Worm (Caenorhabditis elegans) whole organism, young adult: Measurements from ENCODE around the gene unc-43.
A peak's percentile ranks its signal among the peaks of the same experiment; 100 is the strongest.

Experiments
- B0019.2 ChIP-seq: fragments of 200-800 bp; sonication (Bioruptor generic); conservative IDR thresholded peaks from 2 replicates; pipeline ENCODE4 v1.3.6; 2022; ENCODE audit warnings: missing genetic modification reagents, missing genetic modification characterization, missing compliant biosample characterization
- B0035.1 ChIP-seq: sonication (generic microtip); optimal IDR thresholded peaks from 2 replicates; lab custom pipeline; 2016; ENCODE audit warnings: missing genetic modification characterization, mild to moderate bottlenecking, missing compliant biosample characterization, missing genotype, missing genetic modification reagents
- B0336.3 ChIP-seq: fragments of 200-800 bp; sonication (Bioruptor generic); IDR thresholded peaks from 2 replicates; pipeline ENCODE4 v1.3.6; 2022; ENCODE audit warnings: missing genetic modification characterization, missing compliant biosample characterization
- C06A6.2 ChIP-seq: fragments of 200-800 bp; sonication (Bioruptor generic); conservative IDR thresholded peaks from 2 replicates; pipeline ENCODE4 v1.3.6; 2022; ENCODE audit warnings: missing genetic modification characterization, missing compliant biosample characterization
- F33H1.4 ChIP-seq: fragments of 200-800 bp; sonication (Bioruptor generic); IDR thresholded peaks from 2 replicates; pipeline ENCODE4 v1.3.6; 2022; ENCODE audit warnings: missing genetic modification reagents, missing genetic modification characterization, missing compliant biosample characterization
- K11D2.4 ChIP-seq: fragments of 200-800 bp; sonication (Bioruptor generic); IDR thresholded peaks from 2 replicates; pipeline ENCODE4 v1.3.6; 2022; ENCODE audit warnings: missing genetic modification reagents, missing genetic modification characterization, missing compliant biosample characterization
- T07F8.4 ChIP-seq: sonication (generic microtip); optimal IDR thresholded peaks from 2 replicates; lab custom pipeline; 2016; ENCODE audit warnings: mild to moderate bottlenecking, missing genetic modification characterization, moderate library complexity, missing compliant biosample characterization
- Y56A3A.18 ChIP-seq: fragments of 200-800 bp; sonication (Bioruptor generic); IDR thresholded peaks from 2 replicates; pipeline ENCODE4 v1.3.6; 2022; ENCODE audit warnings: missing genetic modification reagents, missing genetic modification characterization, missing compliant biosample characterization
- Y79H2A.3 ChIP-seq: fragments of 200-800 bp; sonication (Bioruptor generic); conservative IDR thresholded peaks from 2 replicates; pipeline ENCODE4 v1.3.6; 2022; ENCODE audit warnings: missing genetic modification reagents, missing genetic modification characterization, missing compliant biosample characterization
- ama-1 ChIP-seq, 3 experiments: fragments of 150-350 bp in 1 of 3; sonication (generic microtip) in 2 of 3; optimal IDR thresholded peaks; 2 replicates each; lab custom pipeline; 2014 to 2018; ENCODE audit warnings: missing biosample characterization in 2 of 3, missing genetic modification characterization in 2 of 3, missing genetic modification reagents in 2 of 3
- atf-7 ChIP-seq: sonication (generic microtip); optimal IDR thresholded peaks from 2 replicates; lab custom pipeline; 2017; ENCODE audit warnings: mild to moderate bottlenecking, missing genetic modification characterization, missing compliant biosample characterization
- attf-5 ChIP-seq: fragments of 200-800 bp; sonication (Bioruptor generic); optimal IDR thresholded peaks from 2 replicates; lab custom pipeline; 2018; ENCODE audit warnings: mild to moderate bottlenecking, missing genetic modification characterization, missing compliant biosample characterization
- cebp-1 ChIP-seq, 2 experiments: fragments of 200-800 bp in 1 of 2; sonication (Bioruptor generic) in 1 of 2; sonication (generic microtip) in 1 of 2; IDR thresholded peaks in 1 of 2; optimal IDR thresholded peaks in 1 of 2; 2 replicates each; pipeline versions ENCODE4 v1.3.6 to Lab custom; 2017 to 2022; ENCODE audit warnings: missing compliant biosample characterization in 2 of 2, missing genetic modification characterization in 2 of 2, mild to moderate bottlenecking in 1 of 2, missing genetic modification reagents in 1 of 2, moderate library complexity in 1 of 2
- cebp-2 ChIP-seq: fragments of 200-800 bp; sonication (Bioruptor generic); IDR thresholded peaks from 2 replicates; pipeline ENCODE4 v1.3.6; 2022; ENCODE audit warnings: missing genetic modification characterization, missing compliant biosample characterization
- ceh-100 ChIP-seq: fragments of 200-800 bp; sonication (Bioruptor generic); IDR thresholded peaks from 2 replicates; pipeline ENCODE4 v1.3.6; 2022; ENCODE audit warnings: missing genetic modification reagents, missing genetic modification characterization, missing compliant biosample characterization
- ceh-27 ChIP-seq: fragments of 200-800 bp; sonication (Bioruptor generic); optimal IDR thresholded peaks from 2 replicates; lab custom pipeline; 2018; ENCODE audit warnings: mild to moderate bottlenecking, missing genetic modification characterization, moderate library complexity, missing compliant biosample characterization
- chd-7 ChIP-seq: sonication (generic microtip); optimal IDR thresholded peaks from 2 replicates; lab custom pipeline; 2016; ENCODE audit warnings: mild to moderate bottlenecking, missing genetic modification characterization, moderate library complexity, missing compliant biosample characterization
- die-1 ChIP-seq: sonication (generic microtip); optimal IDR thresholded peaks from 2 replicates; lab custom pipeline; 2016; ENCODE audit warnings: missing genotype, mild to moderate bottlenecking, missing genetic modification characterization, missing compliant biosample characterization
- dox-1 ChIP-seq: fragments of 200-800 bp; sonication (Bioruptor generic); IDR thresholded peaks from 2 replicates; pipeline ENCODE4 v1.3.6; 2022; ENCODE audit warnings: missing genetic modification reagents, missing genetic modification characterization, missing compliant biosample characterization
- egl-44 ChIP-seq: fragments of 200-800 bp; sonication (Bioruptor generic); IDR thresholded peaks from 2 replicates; pipeline ENCODE4 v1.3.6; 2022; ENCODE audit warnings: missing genetic modification reagents, missing genetic modification characterization, missing compliant biosample characterization
- egrh-3 ChIP-seq: fragments of 200-800 bp; sonication (Bioruptor generic); IDR thresholded peaks from 2 replicates; pipeline ENCODE4 v1.3.6; 2022; ENCODE audit warnings: missing genetic modification reagents, missing genetic modification characterization, missing compliant biosample characterization
- ets-4 ChIP-seq: fragments of 200-800 bp; sonication (Bioruptor generic); optimal IDR thresholded peaks from 2 replicates; lab custom pipeline; 2018; ENCODE audit warnings: mild to moderate bottlenecking, missing genetic modification characterization, missing compliant biosample characterization
- hmg-20 ChIP-seq: fragments of 200-800 bp; sonication (Bioruptor generic); IDR thresholded peaks from 2 replicates; pipeline ENCODE4 v1.3.6; 2022; ENCODE audit warnings: missing genetic modification reagents, missing genetic modification characterization, missing compliant biosample characterization
- hrde-1 ChIP-seq: sonication (generic microtip); optimal IDR thresholded peaks from 2 replicates; lab custom pipeline; 2016; ENCODE audit warnings: missing genetic modification characterization, mild to moderate bottlenecking, missing compliant biosample characterization, moderate library complexity, missing genotype, missing genetic modification reagents, borderline replicate concordance
- let-526 ChIP-seq: fragments of 200-800 bp; sonication (Bioruptor generic); IDR thresholded peaks from 2 replicates; pipeline ENCODE4 v1.3.6; 2022; ENCODE audit warnings: missing genetic modification reagents, missing genetic modification characterization, missing compliant biosample characterization
- let-607 ChIP-seq, 2 experiments: fragments of 200-800 bp in 1 of 2; sonication (Bioruptor generic) in 1 of 2; sonication (generic microtip) in 1 of 2; optimal IDR thresholded peaks; 2 replicates each; lab custom pipeline; 2016 to 2018; ENCODE audit warnings: mild to moderate bottlenecking in 2 of 2, missing compliant biosample characterization in 2 of 2, missing genetic modification characterization in 2 of 2, moderate library complexity in 2 of 2, missing genotype in 1 of 2
- lin-40 ChIP-seq: sonication (generic microtip); optimal IDR thresholded peaks from 2 replicates; lab custom pipeline; 2016; ENCODE audit warnings: missing genetic modification characterization, mild to moderate bottlenecking, missing compliant biosample characterization, missing genotype, missing genetic modification reagents
- lin-54 ChIP-seq: fragments of 200-800 bp; sonication (Bioruptor generic); optimal IDR thresholded peaks from 2 replicates; lab custom pipeline; 2018; ENCODE audit warnings: mild to moderate bottlenecking, missing genetic modification characterization, missing compliant biosample characterization
- nhr-120 ChIP-seq: fragments of 200-800 bp; sonication (Bioruptor generic); IDR thresholded peaks from 2 replicates; pipeline ENCODE4 v1.3.6; 2022; ENCODE audit warnings: missing genetic modification characterization, missing compliant biosample characterization
- nhr-80 ChIP-seq: sonication (generic microtip); optimal IDR thresholded peaks from 2 replicates; lab custom pipeline; 2016; ENCODE audit warnings: missing genetic modification characterization, missing compliant biosample characterization
- nhr-90 ChIP-seq: sonication (generic microtip); optimal IDR thresholded peaks from 2 replicates; lab custom pipeline; 2016; ENCODE audit warnings: missing genotype, mild to moderate bottlenecking, missing genetic modification characterization, missing compliant biosample characterization
- pbrm-1 ChIP-seq: fragments of 200-800 bp; sonication (Bioruptor generic); IDR thresholded peaks from 2 replicates; pipeline ENCODE4 v1.3.6; 2022; ENCODE audit warnings: missing genetic modification reagents, missing genetic modification characterization, missing compliant biosample characterization
- pha-4 ChIP-seq: fragments of 150-350 bp; sonication (generic microtip); optimal IDR thresholded peaks from 2 replicates; lab custom pipeline; 2014; ENCODE audit warnings: missing biosample characterization, missing genetic modification reagents, missing genetic modification characterization
- rpc-1 ChIP-seq, 2 experiments: fragments of 150-350 bp in 1 of 2; sonication (generic microtip) in 1 of 2; optimal IDR thresholded peaks; 2 replicates each; lab custom pipeline; 2014 to 2018; ENCODE audit warnings: missing biosample characterization in 1 of 2, missing genetic modification characterization in 1 of 2, missing genetic modification reagents in 1 of 2, missing genotype in 1 of 2
- sdz-38 ChIP-seq: sonication (generic microtip); optimal IDR thresholded peaks from 2 replicates; lab custom pipeline; 2016; ENCODE audit warnings: missing genotype, missing genetic modification characterization, missing compliant biosample characterization
- somi-1 ChIP-seq: fragments of 200-800 bp; sonication (Bioruptor generic); optimal IDR thresholded peaks from 2 replicates; lab custom pipeline; 2018; ENCODE audit warnings: mild to moderate bottlenecking, missing genetic modification characterization, missing compliant biosample characterization
- tbx-9 ChIP-seq: sonication (generic microtip); optimal IDR thresholded peaks from 2 replicates; lab custom pipeline; 2016; ENCODE audit warnings: borderline replicate concordance, missing genetic modification characterization, inconsistent platforms, missing compliant biosample characterization
- tlf-1 ChIP-seq: fragments of 200-800 bp; sonication (Bioruptor generic); optimal IDR thresholded peaks from 2 replicates; lab custom pipeline; 2018; ENCODE audit warnings: mild to moderate bottlenecking, missing genetic modification characterization, missing compliant biosample characterization
- unc-62 ChIP-seq: fragments of 150-350 bp; optimal IDR thresholded peaks from 2 replicates; lab custom pipeline; 2014; ENCODE audit warnings: missing biosample characterization, missing genetic modification reagents, missing genetic modification characterization
- zfh-2 ChIP-seq: fragments of 200-800 bp; sonication (Bioruptor generic); conservative IDR thresholded peaks from 2 replicates; pipeline ENCODE4 v1.3.6; 2022; ENCODE audit warnings: missing genetic modification reagents, missing genetic modification characterization, missing compliant biosample characterization
- ztf-22 ChIP-seq: fragments of 200-800 bp; sonication (Bioruptor generic); optimal IDR thresholded peaks from 2 replicates; lab custom pipeline; 2018; ENCODE audit warnings: mild to moderate bottlenecking, missing genetic modification characterization, moderate library complexity, missing compliant biosample characterization
- ztf-26 ChIP-seq: sonication (generic microtip); optimal IDR thresholded peaks from 2 replicates; lab custom pipeline; 2017; ENCODE audit warnings: missing genetic modification characterization, missing compliant biosample characterization

Gene unc-43

ce11 chrIV:10339701-10340100 is 10.3 kb downstream of the unc-43 start:
- TF ChIP-seq Y79H2A.3 (GFP tag; lab: Robert Waterston, UW) (no peak), hrde-1 (tag; lab: Kevin White, UChicago) (no peak), tlf-1 (GFP tag; lab: Kevin White, UChicago) (no peak), rpc-1 (optimal IDR thresholded peaks at IDR 0.05; lab: Kevin White, UChicago) (no peak), rpc-1 (tag; optimal IDR thresholded peaks at IDR 0.05; lab: Kevin White, UChicago) (no peak), pha-4 (tag; lab: Kevin White, UChicago) (no peak), let-607 (tag; optimal IDR thresholded peaks at IDR 0.05; lab: Kevin White, UChicago) (no peak), somi-1 (GFP tag; lab: Kevin White, UChicago) (no peak), die-1 (tag; lab: Kevin White, UChicago) (no peak), Y56A3A.18 (GFP tag; lab: Robert Waterston, UW) (no peak)

ce11 chrIV:10337286-10337685 is 12.7 kb downstream of the unc-43 start:
- TF ChIP-seq nhr-120 (no peak), ztf-22 (no peak), ztf-26 (tag; lab: Kevin White, UChicago) (no peak)

- no peak for TF ChIP-seq B0035.1
- TF ChIP-seq unc-62: peak; percentile 50
- TF ChIP-seq nhr-80 (tag; lab: Kevin White, UChicago): peak; percentile 72
- TF ChIP-seq K11D2.4 (GFP tag; lab: Robert Waterston, UW): 0 out of 2 replicates have a peak, but pooled peaks have one; percentile 28
- peak; percentile 21 for TF ChIP-seq attf-5 (GFP tag; lab: Kevin White, UChicago)
- peak; percentile 52 for TF ChIP-seq atf-7
- TF ChIP-seq cebp-1 (GFP tag; IDR thresholded peaks at IDR 0.05; lab: Robert Waterston, UW): no peak
- TF ChIP-seq cebp-1 (tag; optimal IDR thresholded peaks at IDR 0.05; lab: Kevin White, UChicago): peak; percentile 38
- no peak for TF ChIP-seq ceh-100 (GFP tag; lab: Robert Waterston, UW)
Measured at ce11 chrIV:10331882-10332281, 18.1 kb downstream of the unc-43 start.

ce11 chrIV:10330962-10331361 is 19.1 kb downstream of the unc-43 start:
- TF ChIP-seq ama-1 (optimal IDR thresholded peaks at IDR 0.05; lab: Kevin White, UChicago): no peak
- TF ChIP-seq ama-1 (GFP tag; optimal IDR thresholded peaks at IDR 0.05; lab: Kevin White, UChicago): no peak
- TF ChIP-seq tbx-9 (tag; lab: Kevin White, UChicago): no peak
- peak; percentile 53; the same call in 1 of the 2 replicates for TF ChIP-seq dox-1 (GFP tag; lab: Robert Waterston, UW)
- peak; percentile 36 for TF ChIP-seq ceh-27
- no peak for TF ChIP-seq unc-62
- TF ChIP-seq sdz-38: no peak
- no peak for TF ChIP-seq C06A6.2
- no peak for TF ChIP-seq attf-5 (GFP tag; lab: Kevin White, UChicago)
- peak; percentile 12 for TF ChIP-seq lin-54 (GFP tag; lab: Kevin White, UChicago)
- TF ChIP-seq let-526 (GFP tag; lab: Robert Waterston, UW): 0 out of 2 replicates have a peak, but pooled peaks have one; percentile 31
- TF ChIP-seq cebp-2 (GFP tag; lab: Robert Waterston, UW): no peak
- TF ChIP-seq ets-4 (GFP tag; lab: Kevin White, UChicago): no peak
- TF ChIP-seq B0019.2 (GFP tag; lab: Robert Waterston, UW): no peak
- TF ChIP-seq zfh-2: peak; percentile 95
- TF ChIP-seq somi-1 (GFP tag; lab: Kevin White, UChicago): no peak
- TF ChIP-seq T07F8.4: no peak
- peak; percentile 75 for TF ChIP-seq nhr-80 (tag; lab: Kevin White, UChicago)
- TF ChIP-seq lin-40 (tag; lab: Kevin White, UChicago): peak; percentile 12
- TF ChIP-seq egrh-3 (GFP tag; lab: Robert Waterston, UW): peak; percentile 64; the same call in 1 of the 2 replicates
- no peak for TF ChIP-seq hmg-20
- TF ChIP-seq pbrm-1: no peak
- no peak for TF ChIP-seq chd-7 (tag; lab: Kevin White, UChicago)
- TF ChIP-seq ztf-22: peak; percentile 15
- TF ChIP-seq cebp-1 (GFP tag; IDR thresholded peaks at IDR 0.05; lab: Robert Waterston, UW): no peak
- TF ChIP-seq cebp-1 (tag; optimal IDR thresholded peaks at IDR 0.05; lab: Kevin White, UChicago): peak; percentile 57
- TF ChIP-seq egl-44 (GFP tag; lab: Robert Waterston, UW): no peak
- TF ChIP-seq F33H1.4 (GFP tag; lab: Robert Waterston, UW): no peak
- peak; percentile 28; the same call in 1 of the 2 replicates for TF ChIP-seq B0336.3 (GFP tag; lab: Robert Waterston, UW)
- TF ChIP-seq nhr-90: no peak
